Fruit fly (Drosophila melanogaster) whole organism, pupa: ENCODE results near the gene CG10584.
A peak's percentile ranks its signal among the peaks of the same experiment; 100 is the strongest.

Experiments
- CG10348 ChIP-seq: fragments of 200-800 bp; sonication (Bioruptor generic); IDR thresholded peaks from 2 replicates; pipeline ENCODE4 v1.3.6; 2022; ENCODE audit warnings: missing biosample characterization, missing genetic modification characterization
- CG12605 ChIP-seq: fragments of 200-800 bp; sonication (Bioruptor generic); IDR thresholded peaks from 2 replicates; pipeline ENCODE4 v1.3.6; 2022; ENCODE audit warnings: missing biosample characterization, missing genetic modification characterization
- CG13204 ChIP-seq: fragments of 200-800 bp; sonication (Bioruptor generic); optimal IDR thresholded peaks from 2 replicates; lab custom pipeline; 2018; ENCODE audit warnings: missing biosample characterization, mild to moderate bottlenecking, missing genetic modification characterization, moderate library complexity
- CG14655 ChIP-seq: fragments of 200-800 bp; sonication (Bioruptor generic); optimal IDR thresholded peaks from 3 replicates; lab custom pipeline; 2017; ENCODE audit warnings: mild to moderate bottlenecking, missing biosample characterization, missing genetic modification reagents, missing genetic modification characterization
- CG15710 ChIP-seq: fragments of 200-800 bp; sonication (Bioruptor generic); optimal IDR thresholded peaks from 2 replicates; lab custom pipeline; 2018; ENCODE audit warnings: missing biosample characterization, mild to moderate bottlenecking, missing genetic modification characterization, moderate library complexity
- CG17806 ChIP-seq: fragments of 200-800 bp; sonication (Bioruptor generic); optimal IDR thresholded peaks from 2 replicates; lab custom pipeline; 2018; ENCODE audit warnings: missing biosample characterization, mild to moderate bottlenecking, missing genetic modification characterization, moderate library complexity
- CG32121 ChIP-seq: fragments of 200-800 bp; sonication (Bioruptor generic); IDR thresholded peaks from 2 replicates; pipeline ENCODE4 v1.3.6; 2022; ENCODE audit warnings: missing biosample characterization, missing genetic modification characterization
- CG34367 ChIP-seq: fragments of 200-800 bp; sonication (Bioruptor generic); optimal IDR thresholded peaks from 2 replicates; lab custom pipeline; 2018; ENCODE audit warnings: missing biosample characterization, mild to moderate bottlenecking, missing genetic modification characterization
- CG4496 ChIP-seq: fragments of 200-800 bp; sonication (Bioruptor generic); IDR thresholded peaks from 3 replicates; pipeline ENCODE4 v1.3.6; 2022; ENCODE audit warnings: missing biosample characterization, missing genetic modification characterization
- CG8159 ChIP-seq: fragments of 200-800 bp; sonication (Bioruptor generic); optimal IDR thresholded peaks from 3 replicates; lab custom pipeline; 2018; ENCODE audit warnings: missing biosample characterization, mild to moderate bottlenecking, missing genetic modification characterization, moderate library complexity
- CG8301 ChIP-seq: fragments of 200-800 bp; sonication (Bioruptor generic); optimal IDR thresholded peaks from 2 replicates; lab custom pipeline; 2018; ENCODE audit warnings: missing biosample characterization, mild to moderate bottlenecking, missing genetic modification characterization
- CG9948 ChIP-seq: fragments of 200-800 bp; sonication (Bioruptor generic); optimal IDR thresholded peaks from 2 replicates; lab custom pipeline; 2018; ENCODE audit warnings: missing biosample characterization, mild to moderate bottlenecking, missing genetic modification characterization, moderate library complexity
- D1 ChIP-seq: fragments of 200-800 bp; sonication (Bioruptor generic); optimal IDR thresholded peaks from 2 replicates; lab custom pipeline; 2018; ENCODE audit warnings: missing biosample characterization, mild to moderate bottlenecking, missing genetic modification characterization, moderate library complexity
- EcR ChIP-seq: fragments of 200-800 bp; sonication (Bioruptor generic); optimal IDR thresholded peaks from 3 replicates; lab custom pipeline; 2019; ENCODE audit warnings: missing biosample characterization, missing genetic modification characterization, mild to moderate bottlenecking, moderate library complexity, missing genetic modification reagents
- Ets98B ChIP-seq: fragments of 200-800 bp; sonication (Bioruptor generic); IDR thresholded peaks from 2 replicates; pipeline ENCODE4 v1.3.6; 2022; ENCODE audit warnings: missing biosample characterization, missing genetic modification characterization
- Pif1A ChIP-seq: fragments of 200-800 bp; sonication (Bioruptor generic); optimal IDR thresholded peaks from 3 replicates; lab custom pipeline; 2016; ENCODE audit warnings: missing biosample characterization, missing genetic modification characterization
- Pif1B ChIP-seq: fragments of 200-800 bp; sonication (Bioruptor generic); optimal IDR thresholded peaks from 3 replicates; lab custom pipeline; 2016; ENCODE audit warnings: missing biosample characterization, missing genetic modification characterization
- Snoo ChIP-seq: fragments of 200-800 bp; sonication (Bioruptor generic); optimal IDR thresholded peaks from 3 replicates; lab custom pipeline; 2017; ENCODE audit warnings: missing biosample characterization, mild to moderate bottlenecking, missing genetic modification characterization, inconsistent platforms
- fd96Ca ChIP-seq: fragments of 200-800 bp; sonication (Bioruptor generic); IDR thresholded peaks from 3 replicates; pipeline ENCODE4 v1.3.6; 2022; ENCODE audit warnings: missing biosample characterization, missing genetic modification characterization
- gl ChIP-seq: fragments of 200-800 bp; sonication (Bioruptor generic); optimal IDR thresholded peaks from 2 replicates; lab custom pipeline; 2018; ENCODE audit warnings: missing biosample characterization, mild to moderate bottlenecking, missing genetic modification characterization
- rn ChIP-seq: fragments of 200-800 bp; sonication (Bioruptor generic); IDR thresholded peaks from 2 replicates; pipeline ENCODE4 v1.3.6; 2022; ENCODE audit warnings: missing biosample characterization, missing genetic modification characterization

The CG10584 gene

DNA sequence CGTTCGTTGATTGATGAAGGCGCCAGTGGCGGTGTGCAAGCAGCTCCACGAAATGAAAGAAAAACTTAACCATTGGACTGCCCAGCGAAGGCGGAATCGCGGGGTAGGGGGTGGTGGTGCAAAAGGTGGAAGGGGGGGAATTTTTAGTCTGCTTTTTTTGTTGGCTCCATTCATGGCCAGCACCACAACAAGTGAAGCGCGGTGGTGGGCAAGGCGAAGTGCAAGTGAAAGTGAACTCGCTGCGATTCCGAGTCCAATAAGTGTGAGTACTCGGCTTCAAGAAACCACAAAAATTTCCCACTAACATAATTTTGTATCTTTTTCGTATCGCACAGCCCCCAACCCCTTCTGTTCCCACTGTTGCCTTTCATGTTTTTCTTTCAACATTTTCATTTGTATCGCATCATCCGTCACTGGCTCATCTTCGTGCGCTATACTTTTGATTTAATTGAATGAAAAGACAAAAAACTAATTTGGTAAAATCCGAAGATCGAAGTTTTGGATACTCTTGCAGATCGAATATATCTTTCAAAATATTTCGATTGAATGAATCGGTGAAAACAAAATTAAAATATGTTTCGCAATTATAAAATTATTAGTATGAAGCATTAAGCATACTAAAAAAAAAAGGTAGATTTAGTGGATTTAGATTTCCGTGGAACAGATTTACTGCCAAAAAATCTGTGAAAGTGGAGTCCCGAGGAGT lies 23.2 kb upstream of the CG10584 start:
- 0 out of 2 replicates have a peak, but pooled peaks have one; percentile 31 for TF ChIP-seq rn
- peak; percentile 3 for TF ChIP-seq CG13204
- TF ChIP-seq Snoo = no peak

DNA sequence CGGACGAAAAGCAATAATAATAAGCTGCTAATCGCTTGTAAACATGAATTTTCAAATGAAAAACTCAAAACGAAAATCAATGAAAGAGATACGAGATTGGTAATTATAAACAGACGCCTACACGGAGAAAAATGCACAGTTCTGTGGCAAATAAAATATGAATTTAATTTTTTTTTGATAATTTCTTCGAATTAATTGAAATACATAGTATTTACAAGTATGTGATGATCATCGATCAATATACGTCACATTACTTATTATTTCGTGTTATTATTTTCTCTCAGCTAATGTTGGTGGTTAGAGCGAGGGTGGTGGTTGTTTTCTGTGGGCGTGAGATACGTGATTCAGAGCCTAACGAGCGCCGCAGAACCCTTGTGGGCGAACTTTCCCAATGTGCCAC lies 22.6 kb upstream of the CG10584 start:
- TF ChIP-seq gl (tag; lab: Kevin White, UChicago) (no peak), CG15710 (no peak), EcR (GFP tag; lab: Kevin White, UChicago) (no peak), CG17806 (tag; lab: Kevin White, UChicago) (peak; percentile 19), CG4496 (GFP tag; lab: Robert Waterston, UW) (0 out of 3 replicates have a peak, but pooled peaks have one; percentile 19), rn (no peak), CG34367 (tag; lab: Kevin White, UChicago) (no peak), CG10348 (GFP tag; lab: Robert Waterston, UW) (no peak), CG32121 (GFP tag; lab: Robert Waterston, UW) (no peak; the same call in 1 of the 2 replicates), CG8159 (tag; lab: Kevin White, UChicago) (no peak), D1 (tag; lab: Kevin White, UChicago) (no peak), CG8301 (tag; lab: Kevin White, UChicago) (peak; percentile 23), CG14655 (GFP tag; lab: Kevin White, UChicago) (peak; percentile 24), Pif1A (peak; percentile 35), CG9948 (no peak), CG13204 (no peak)

DNA sequence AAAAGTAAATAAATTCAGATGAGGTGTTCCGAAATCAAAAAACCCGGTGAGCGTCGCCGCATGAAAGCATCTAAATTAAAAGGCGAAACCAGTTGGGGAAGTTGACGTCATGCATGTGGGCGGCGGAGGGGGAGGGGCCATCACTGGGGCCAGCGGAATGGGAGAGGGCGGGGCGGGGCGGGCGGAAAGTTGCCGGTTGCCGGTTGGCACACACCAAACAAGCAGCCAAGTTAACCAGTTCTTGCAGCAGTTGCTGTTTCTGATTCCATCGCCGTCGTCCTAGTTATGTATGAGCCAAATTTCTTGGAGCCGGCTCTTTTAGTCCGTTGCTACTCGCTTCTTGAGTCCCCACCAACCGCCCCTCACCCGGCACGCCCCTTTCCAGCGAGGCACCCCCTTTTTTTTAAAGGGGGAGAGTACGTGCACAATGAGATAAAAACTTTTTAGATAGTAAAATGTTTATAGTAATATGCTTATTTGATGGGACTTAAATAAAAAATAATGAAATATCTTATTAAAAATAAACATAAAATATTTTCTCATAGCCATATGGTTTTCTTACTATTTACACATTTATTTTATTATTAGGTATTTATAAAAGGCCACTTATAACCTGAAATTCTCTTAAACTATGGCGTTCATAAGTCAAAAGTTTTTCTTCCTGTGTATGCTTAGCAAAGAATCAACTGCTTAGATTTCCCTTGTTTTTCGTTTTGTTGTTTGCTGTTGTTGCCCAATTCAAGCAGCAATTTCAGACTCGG lies 21.2 kb upstream of the CG10584 start:
- peak; percentile 25; the same call in 1 of the 2 replicates for TF ChIP-seq Ets98B (GFP tag; lab: Robert Waterston, UW)
- peak; percentile 48 for TF ChIP-seq CG14655 (GFP tag; lab: Kevin White, UChicago)
- TF ChIP-seq fd96Ca = peak; percentile 55; the same call in 1 of the 3 replicates
- peak; percentile 59 for TF ChIP-seq CG9948
- TF ChIP-seq rn = no peak
- peak; percentile 24 for TF ChIP-seq CG34367 (tag; lab: Kevin White, UChicago)
- TF ChIP-seq CG8301 (tag; lab: Kevin White, UChicago) = peak; percentile 50
- TF ChIP-seq CG13204 = peak; percentile 82
- TF ChIP-seq CG10348 (GFP tag; lab: Robert Waterston, UW) = no peak
- peak; percentile 45 for TF ChIP-seq CG17806 (tag; lab: Kevin White, UChicago)
- TF ChIP-seq CG12605 (GFP tag; lab: Robert Waterston, UW) = peak; percentile 13; the same call in 1 of the 2 replicates
- TF ChIP-seq CG8159 (tag; lab: Kevin White, UChicago) = peak; percentile 59
- TF ChIP-seq CG32121 (GFP tag; lab: Robert Waterston, UW) = no peak; the same call in 1 of the 2 replicates
- peak; percentile 36 for TF ChIP-seq EcR (GFP tag; lab: Kevin White, UChicago)
- no peak for TF ChIP-seq gl (tag; lab: Kevin White, UChicago)
- no peak for TF ChIP-seq Pif1A
- TF ChIP-seq Snoo = no peak
- peak; percentile 7 for TF ChIP-seq Pif1B (GFP tag; lab: Kevin White, UChicago)
- peak; percentile 38 for TF ChIP-seq CG15710
- no peak for TF ChIP-seq CG4496 (GFP tag; lab: Robert Waterston, UW)
- TF ChIP-seq D1 (tag; lab: Kevin White, UChicago) = peak; percentile 56
- TF ChIP-seq, all 21 proteins: peak for 14

DNA sequence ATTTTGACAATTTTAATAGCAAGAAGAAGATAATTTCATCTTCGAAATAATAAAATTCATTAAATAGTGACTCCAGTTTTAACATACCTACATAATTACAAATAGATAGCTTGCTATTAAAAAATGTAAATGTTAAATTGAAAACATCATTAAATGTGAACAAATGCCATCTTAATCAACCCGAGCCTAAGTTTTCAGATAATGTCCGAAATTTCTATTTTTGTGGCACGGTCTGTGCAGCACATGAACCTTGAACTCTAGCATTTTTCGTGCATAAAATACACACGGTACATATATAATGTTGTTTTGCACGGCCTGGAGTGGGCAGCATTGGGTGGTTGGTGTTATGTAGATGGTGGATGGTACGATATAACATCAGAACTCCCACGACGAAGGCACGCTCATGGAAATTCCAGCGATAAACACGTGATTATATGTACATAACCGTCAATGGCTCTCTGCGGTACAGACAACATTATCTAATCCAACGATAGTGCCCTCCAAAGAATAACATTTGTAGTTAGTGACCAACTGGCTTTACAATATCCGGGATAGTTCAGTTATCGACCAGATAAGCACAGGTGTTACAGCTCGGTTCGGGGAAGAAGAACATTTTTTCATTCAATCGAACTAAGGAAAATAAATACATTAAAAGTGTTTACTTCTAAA lies 19.0 kb upstream of the CG10584 start:
- TF ChIP-seq gl (tag; lab: Kevin White, UChicago) = no peak
- TF ChIP-seq CG34367 (tag; lab: Kevin White, UChicago) = no peak
- no peak for TF ChIP-seq CG4496 (GFP tag; lab: Robert Waterston, UW)
- TF ChIP-seq CG13204 = no peak
- no peak for TF ChIP-seq CG12605 (GFP tag; lab: Robert Waterston, UW)
- no peak for TF ChIP-seq rn
- TF ChIP-seq CG9948 = no peak
- TF ChIP-seq Pif1A = no peak
- TF ChIP-seq fd96Ca = no peak
- TF ChIP-seq CG14655 (GFP tag; lab: Kevin White, UChicago) = no peak
- TF ChIP-seq D1 (tag; lab: Kevin White, UChicago) = no peak
- no peak for TF ChIP-seq EcR (GFP tag; lab: Kevin White, UChicago)
- TF ChIP-seq CG10348 (GFP tag; lab: Robert Waterston, UW) = no peak
- no peak for TF ChIP-seq Snoo

DNA sequence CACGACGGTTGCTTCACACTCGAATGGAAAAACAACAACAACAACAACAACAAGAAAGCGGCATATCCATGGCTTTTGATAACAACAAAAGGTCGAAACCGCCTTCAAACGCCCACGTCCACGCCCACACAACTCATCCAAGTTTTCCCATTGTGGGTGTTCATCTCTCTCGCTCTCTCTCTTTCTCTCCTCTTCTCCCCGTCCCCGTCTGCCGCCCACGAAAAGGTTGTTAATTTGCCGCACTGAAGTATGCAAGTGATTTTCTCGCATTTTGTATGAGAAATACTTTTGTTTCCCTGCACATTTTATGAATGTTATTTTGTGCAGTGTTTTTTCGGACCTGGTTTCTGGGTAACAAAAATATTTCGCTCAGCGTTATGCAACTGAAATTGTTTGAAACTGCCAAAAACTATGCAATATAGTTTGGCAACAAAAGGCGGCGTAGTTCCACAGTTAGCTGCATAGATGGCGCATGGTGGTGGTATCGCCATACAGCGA lies 18.3 kb upstream of the CG10584 start:
- TF ChIP-seq CG10348 (GFP tag; lab: Robert Waterston, UW) = no peak
- TF ChIP-seq gl (tag; lab: Kevin White, UChicago) = no peak
- TF ChIP-seq CG4496 (GFP tag; lab: Robert Waterston, UW) = peak; percentile 61; the same call in 2 of the 3 replicates
- TF ChIP-seq fd96Ca = 0 out of 3 replicates have a peak, but pooled peaks have one; percentile 27
- TF ChIP-seq Ets98B (GFP tag; lab: Robert Waterston, UW) = peak; percentile 63
- peak; percentile 12 for TF ChIP-seq CG8301 (tag; lab: Kevin White, UChicago)
- TF ChIP-seq CG17806 (tag; lab: Kevin White, UChicago) = peak; percentile 5
- peak; percentile 71 for TF ChIP-seq EcR (GFP tag; lab: Kevin White, UChicago)
- no peak for TF ChIP-seq Pif1A
- peak; percentile 14 for TF ChIP-seq Snoo
